Worm (Caenorhabditis elegans): ENCODE results near the gene F09F9.2.

F09F9.2 gene

ce11 chrX:4072501-4072900 lies 38.7 kb downstream of the F09F9.2 start:
- no peak for TF ChIP-seq egl-27 (tag; optimal IDR thresholded peaks at IDR 0.05)
- no peak for TF ChIP-seq lin-11 (tag; optimal IDR thresholded peaks at IDR 0.05)
- TF ChIP-seq nhr-129 (tag; optimal IDR thresholded peaks at IDR 0.05), result no peak
- TF ChIP-seq ceh-82 (tag; optimal IDR thresholded peaks at IDR 0.05), result no peak
- TF ChIP-seq mbf-1 (tag; optimal IDR thresholded peaks at IDR 0.05), result no peak
- no peak for TF ChIP-seq unc-39 (tag; optimal IDR thresholded peaks at IDR 0.05)
- TF ChIP-seq unc-55 (GFP tag; optimal IDR thresholded peaks at IDR 0.05), result no peak
- no peak for TF ChIP-seq nhr-6 (tag; optimal IDR thresholded peaks at IDR 0.05)
- no peak for TF ChIP-seq lsy-2 (tag; optimal IDR thresholded peaks at IDR 0.05)
- no peak for TF ChIP-seq nhr-11 (tag; optimal IDR thresholded peaks at IDR 0.05)
- TF ChIP-seq zag-1 (tag; optimal IDR thresholded peaks at IDR 0.05), result no peak
- TF ChIP-seq mdl-1 (tag; optimal IDR thresholded peaks at IDR 0.05), result no peak
- TF ChIP-seq fos-1 (tag; optimal IDR thresholded peaks at IDR 0.05), result no peak
- TF ChIP-seq sem-4 (tag; optimal IDR thresholded peaks at IDR 0.05), result no peak

- no peak for TF ChIP-seq nhr-23 (tag; optimal IDR thresholded peaks at IDR 0.05)
- no peak for TF ChIP-seq nhr-21 (tag; optimal IDR thresholded peaks at IDR 0.05)
- no peak for TF ChIP-seq unc-39 (tag; optimal IDR thresholded peaks at IDR 0.05)
Measured at ce11 chrX:4068180-4068579, 43.1 kb downstream of the F09F9.2 start.

DNA sequence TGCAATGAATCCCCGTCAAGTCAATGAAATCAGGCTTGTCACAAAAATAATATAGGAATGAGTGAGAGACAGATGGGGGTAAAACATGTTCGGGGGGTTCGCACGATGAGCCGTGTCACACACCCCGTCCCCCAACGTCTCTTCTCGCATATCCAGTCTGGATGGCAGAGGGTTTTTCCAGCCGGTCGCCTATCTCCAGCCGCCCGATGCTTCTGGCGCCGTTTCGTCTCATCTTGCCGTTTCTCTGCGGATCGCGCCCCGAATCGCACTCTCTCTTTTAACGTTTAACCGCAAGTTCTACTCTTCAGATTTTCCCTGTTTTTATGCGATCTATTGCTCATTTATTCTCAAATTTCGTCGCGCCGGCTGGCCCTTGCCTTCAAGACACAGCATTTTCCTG lies 49.3 kb downstream of the F09F9.2 start:
- TF ChIP-seq ZK546.5 (tag; optimal IDR thresholded peaks at IDR 0.05), result no peak
- no peak for TF ChIP-seq lin-13 (GFP tag; optimal IDR thresholded peaks at IDR 0.05)
- no peak for TF ChIP-seq nhr-6 (tag; optimal IDR thresholded peaks at IDR 0.05)
- no peak for TF ChIP-seq elt-1 (tag; optimal IDR thresholded peaks at IDR 0.05)
- no peak for TF ChIP-seq Y55F3AM.14 (GFP tag; optimal IDR thresholded peaks at IDR 0.05)
- no peak for TF ChIP-seq nhr-12 (tag; optimal IDR thresholded peaks at IDR 0.05)
- no peak for TF ChIP-seq fos-1 (tag; optimal IDR thresholded peaks at IDR 0.05)
- TF ChIP-seq nhr-11 (tag; optimal IDR thresholded peaks at IDR 0.05), result no peak
- TF ChIP-seq sma-9 (GFP tag; optimal IDR thresholded peaks at IDR 0.05), result no peak
- TF ChIP-seq sma-9 (tag; optimal IDR thresholded peaks at IDR 0.05), result no peak
- TF ChIP-seq ztf-11 (tag; optimal IDR thresholded peaks at IDR 0.05), result no peak
- no peak for TF ChIP-seq alr-1 (tag; optimal IDR thresholded peaks at IDR 0.05)
- TF ChIP-seq crh-2 (tag; optimal IDR thresholded peaks at IDR 0.05), result no peak
- TF ChIP-seq unc-39 (tag; optimal IDR thresholded peaks at IDR 0.05), result no peak
- no peak for TF ChIP-seq peb-1 (tag; optimal IDR thresholded peaks at IDR 0.05)
- TF ChIP-seq mdl-1 (tag; optimal IDR thresholded peaks at IDR 0.05), result no peak
- TF ChIP-seq C34F6.9 (tag; optimal IDR thresholded peaks at IDR 0.05), result no peak
- no peak for TF ChIP-seq lin-11 (tag; optimal IDR thresholded peaks at IDR 0.05)
- no peak for TF ChIP-seq aly-2 (tag; optimal IDR thresholded peaks at IDR 0.05)
- no peak for TF ChIP-seq mbf-1 (tag; optimal IDR thresholded peaks at IDR 0.05)

All from whole organism, L2 larva.